Worm (Caenorhabditis elegans) whole organism, L2 larva: ENCODE data around the gene Y43F8B.23.

Experiments
- R02D3.7 ChIP-seq: fragments of 150-350 bp; optimal IDR thresholded peaks from 2 replicates; lab custom pipeline; 2014; ENCODE audit warnings: missing biosample characterization, missing genetic modification characterization
- aly-2 ChIP-seq: fragments of 150-350 bp; optimal IDR thresholded peaks from 2 replicates; lab custom pipeline; 2014; ENCODE audit warnings: missing biosample characterization, missing genetic modification characterization
- ceh-16 ChIP-seq: fragments of 150-350 bp; optimal IDR thresholded peaks from 2 replicates; lab custom pipeline; 2014; ENCODE audit warnings: missing biosample characterization, missing genetic modification characterization
- egl-27 ChIP-seq: sonication (generic microtip); optimal IDR thresholded peaks from 3 replicates; lab custom pipeline; 2017; ENCODE audit warnings: missing biosample characterization, missing genetic modification reagents, missing genetic modification characterization
- nhr-10 ChIP-seq: sonication (generic microtip); optimal IDR thresholded peaks from 2 replicates; lab custom pipeline; 2017; ENCODE audit warnings: missing biosample characterization, missing genetic modification characterization
- nhr-11 ChIP-seq: fragments of 150-350 bp; optimal IDR thresholded peaks from 2 replicates; lab custom pipeline; 2014; ENCODE audit warnings: missing biosample characterization, missing genetic modification characterization
- nhr-12 ChIP-seq: fragments of 150-350 bp; optimal IDR thresholded peaks from 2 replicates; lab custom pipeline; 2014; ENCODE audit warnings: missing biosample characterization, missing genetic modification characterization
- nhr-25 ChIP-seq: fragments of 150-350 bp; sonication (generic microtip); optimal IDR thresholded peaks from 3 replicates; lab custom pipeline; 2014; ENCODE audit warnings: missing biosample characterization, missing genetic modification characterization
- nhr-6 ChIP-seq: fragments of 150-350 bp; optimal IDR thresholded peaks from 2 replicates; lab custom pipeline; 2014; ENCODE audit warnings: missing biosample characterization, missing genetic modification characterization
- nhr-77 ChIP-seq: fragments of 150-350 bp; optimal IDR thresholded peaks from 2 replicates; lab custom pipeline; 2014; ENCODE audit warnings: missing biosample characterization, missing genetic modification characterization
- ztf-11 ChIP-seq: sonication (generic microtip); optimal IDR thresholded peaks from 2 replicates; lab custom pipeline; 2017; ENCODE audit warnings: missing biosample characterization, missing genetic modification characterization

- TF ChIP-seq ztf-11 (no peak), aly-2 (tag; lab: Kevin White, UChicago) (no peak), nhr-6 (tag; lab: Kevin White, UChicago) (no peak), nhr-77 (tag; lab: Kevin White, UChicago) (no peak), nhr-12 (tag; lab: Kevin White, UChicago) (no peak), R02D3.7 (no peak), nhr-25 (tag; lab: Kevin White, UChicago) (no peak), egl-27 (tag; lab: Kevin White, UChicago) (no peak), nhr-10 (tag; lab: Kevin White, UChicago) (no peak), ceh-16 (tag; lab: Kevin White, UChicago) (no peak), nhr-11 (tag; lab: Kevin White, UChicago) (no peak)
These were observed 4.8 kb downstream of the Y43F8B.23 start, which contains the start of gene Y43F8B.25 for ce11 chrV:19462612-19463011.
